Fruit fly (Drosophila melanogaster) whole organism, embryonic: ENCODE data around the gene CG1273.

Experiments used
- ATbp ChIP-seq: fragments of 200-800 bp; sonication (Bioruptor generic); optimal IDR thresholded peaks from 2 replicates; lab custom pipeline; 2017; ENCODE audit warnings: missing biosample characterization, mild to moderate bottlenecking, missing genetic modification characterization, missing genetic modification reagents
- Aef1 ChIP-seq: fragments of 200-800 bp; sonication (Bioruptor generic); IDR thresholded peaks from 3 replicates; pipeline ENCODE4 v1.3.6; 2022; ENCODE audit warnings: missing biosample characterization, missing genetic modification characterization
- Bgb ChIP-seq: fragments of 200-800 bp; sonication (Bioruptor generic); IDR thresholded peaks from 2 replicates; pipeline ENCODE4 v1.3.6; 2022; ENCODE audit warnings: missing biosample characterization, missing genetic modification characterization; ENCODE audit not compliant: partially characterized antibody
- CG12155 ChIP-seq: fragments of 200-800 bp; sonication (Bioruptor generic); optimal IDR thresholded peaks from 3 replicates; lab custom pipeline; 2016; ENCODE audit warnings: missing biosample characterization, missing genetic modification characterization
- CG12299 ChIP-seq: fragments of 200-800 bp; sonication (Bioruptor generic); optimal IDR thresholded peaks from 2 replicates; lab custom pipeline; 2018; ENCODE audit warnings: missing biosample characterization, mild to moderate bottlenecking, missing genetic modification characterization
- CG12391 ChIP-seq: fragments of 200-800 bp; sonication (Bioruptor generic); optimal IDR thresholded peaks from 3 replicates; lab custom pipeline; 2018; ENCODE audit warnings: missing biosample characterization, mild to moderate bottlenecking, missing genetic modification characterization, moderate library complexity
- CG13123 ChIP-seq: fragments of 200-800 bp; sonication (Bioruptor generic); optimal IDR thresholded peaks from 2 replicates; lab custom pipeline; 2016; ENCODE audit warnings: missing biosample characterization, missing genetic modification characterization
- CG13287 ChIP-seq: fragments of 200-800 bp; sonication (Bioruptor generic); IDR thresholded peaks from 2 replicates; pipeline ENCODE4 v1.3.6; 2022; ENCODE audit warnings: missing biosample characterization, missing genetic modification characterization; ENCODE audit not compliant: partially characterized antibody
- CG14441 ChIP-seq: fragments of 200-800 bp; sonication (Bioruptor generic); IDR thresholded peaks from 2 replicates; pipeline ENCODE4 v1.3.6; 2022; ENCODE audit warnings: missing biosample characterization, missing genetic modification characterization
- CG14710 ChIP-seq: fragments of 200-800 bp; sonication (Bioruptor generic); optimal IDR thresholded peaks from 3 replicates; lab custom pipeline; 2019; ENCODE audit warnings: missing biosample characterization, mild to moderate bottlenecking, missing genetic modification characterization, moderate library complexity
- CG1603 ChIP-seq: fragments of 200-800 bp; sonication (Bioruptor generic); optimal IDR thresholded peaks from 2 replicates; lab custom pipeline; 2019; ENCODE audit warnings: missing biosample characterization, mild to moderate bottlenecking, missing genetic modification characterization, moderate library complexity
- CG18619 ChIP-seq: fragments of 200-800 bp; sonication (Bioruptor generic); optimal IDR thresholded peaks from 3 replicates; lab custom pipeline; 2017; ENCODE audit warnings: missing biosample characterization, mild to moderate bottlenecking, missing genetic modification characterization
- CG30403 ChIP-seq: fragments of 200-800 bp; sonication (Bioruptor generic); optimal IDR thresholded peaks from 3 replicates; lab custom pipeline; 2016; ENCODE audit warnings: missing biosample characterization, missing genetic modification characterization
- CG33213 ChIP-seq: fragments of 200-800 bp; sonication (Bioruptor generic); optimal IDR thresholded peaks from 3 replicates; lab custom pipeline; 2016; ENCODE audit warnings: missing biosample characterization, missing genetic modification characterization
- CG6272 ChIP-seq: fragments of 200-800 bp; sonication (Bioruptor generic); IDR thresholded peaks from 2 replicates; pipeline ENCODE4 v1.3.6; 2022; ENCODE audit warnings: missing biosample characterization, missing genetic modification characterization
- CG8290 ChIP-seq, 3 experiments: fragments of 200-800 bp; sonication (Bioruptor generic); optimal IDR thresholded peaks; 2 replicates each; lab custom pipeline; 2016 to 2019; ENCODE audit warnings: missing biosample characterization in 3 of 3, missing genetic modification characterization in 3 of 3, mild to moderate bottlenecking in 2 of 3, moderate library complexity in 1 of 3
- CG8359 ChIP-seq: fragments of 200-800 bp; sonication (Bioruptor generic); optimal IDR thresholded peaks from 2 replicates; lab custom pipeline; 2017; ENCODE audit warnings: missing biosample characterization, mild to moderate bottlenecking, missing genetic modification characterization, borderline replicate concordance
- Chrac-16 ChIP-seq: fragments of 200-800 bp; sonication (Bioruptor generic); optimal IDR thresholded peaks from 3 replicates; lab custom pipeline; 2016; ENCODE audit warnings: missing biosample characterization, missing genetic modification characterization
- CkIIα-i1 ChIP-seq: fragments of 200-800 bp; sonication (Bioruptor generic); IDR thresholded peaks from 2 replicates; pipeline ENCODE4 v1.3.6; 2022; ENCODE audit warnings: missing biosample characterization, missing genetic modification characterization
- D19A ChIP-seq: fragments of 200-800 bp; optimal IDR thresholded peaks from 3 replicates; lab custom pipeline; 2019; ENCODE audit warnings: missing biosample characterization, mild to moderate bottlenecking, missing genetic modification characterization, moderate library complexity
- Dbx ChIP-seq: fragments of 200-800 bp; sonication (Bioruptor generic); IDR thresholded peaks from 3 replicates; pipeline ENCODE4 v1.3.6; 2022; ENCODE audit warnings: missing biosample characterization, missing genetic modification characterization
- E2f2 ChIP-seq: fragments of 200-800 bp; sonication (Bioruptor generic); IDR thresholded peaks from 2 replicates; pipeline ENCODE4 v1.3.6; 2022; ENCODE audit warnings: missing biosample characterization, missing genetic modification characterization
- Lim3 ChIP-seq: fragments of 200-800 bp; sonication (Bioruptor generic); IDR thresholded peaks from 2 replicates; pipeline ENCODE4 v1.3.6; 2022; ENCODE audit warnings: missing biosample characterization, missing genetic modification characterization
- MESR4 ChIP-seq: fragments of 200-800 bp; sonication (Bioruptor generic); optimal IDR thresholded peaks from 2 replicates; lab custom pipeline; 2018; ENCODE audit warnings: missing biosample characterization, mild to moderate bottlenecking, missing genetic modification characterization, moderate library complexity
- Opbp ChIP-seq: fragments of 200-800 bp; sonication (Bioruptor generic); IDR thresholded peaks from 3 replicates; pipeline ENCODE4 v1.3.6; 2022; ENCODE audit warnings: missing biosample characterization, missing genetic modification characterization; ENCODE audit not compliant: partially characterized antibody
- Xrp1 ChIP-seq: fragments of 200-800 bp; sonication (Bioruptor generic); IDR thresholded peaks from 2 replicates; pipeline ENCODE4 v1.3.6; 2022; ENCODE audit warnings: missing biosample characterization, missing genetic modification characterization
- al ChIP-seq: fragments of 200-800 bp; sonication (Bioruptor generic); IDR thresholded peaks from 2 replicates; pipeline ENCODE4 v1.3.6; 2022; ENCODE audit warnings: missing biosample characterization, missing genetic modification characterization
- bbx ChIP-seq: fragments of 200-800 bp; sonication (Bioruptor generic); IDR thresholded peaks from 2 replicates; pipeline ENCODE4 v1.3.6; 2022; ENCODE audit warnings: missing biosample characterization, missing genetic modification characterization; ENCODE audit not compliant: partially characterized antibody
- bcd ChIP-seq: fragments of 200-800 bp; sonication (Bioruptor generic); optimal IDR thresholded peaks from 2 replicates; lab custom pipeline; 2017; ENCODE audit warnings: missing biosample characterization, mild to moderate bottlenecking, missing genetic modification characterization
- bsh ChIP-seq, 2 experiments: fragments of 200-800 bp; sonication (Bioruptor generic); optimal IDR thresholded peaks; 2 replicates each; lab custom pipeline; 2017 to 2018; ENCODE audit warnings: mild to moderate bottlenecking in 2 of 2, missing biosample characterization in 2 of 2, missing genetic modification characterization in 2 of 2, moderate library complexity in 1 of 2
- cas ChIP-seq: fragments of 200-800 bp; sonication (Bioruptor generic); IDR thresholded peaks from 2 replicates; pipeline ENCODE4 v1.3.6; 2022; ENCODE audit warnings: missing biosample characterization, missing genetic modification characterization
- chm ChIP-seq: fragments of 200-800 bp; sonication (Bioruptor generic); IDR thresholded peaks from 2 replicates; pipeline ENCODE4 v1.3.6; 2022; ENCODE audit warnings: missing biosample characterization, missing genetic modification characterization
- crp ChIP-seq, 2 experiments: fragments of 200-800 bp; sonication (Bioruptor generic); optimal IDR thresholded peaks; 2 replicates in 1 of 2; 3 replicates in 1 of 2; lab custom pipeline; 2017; ENCODE audit warnings: missing biosample characterization in 2 of 2, missing genetic modification characterization in 2 of 2, mild to moderate bottlenecking in 1 of 2, moderate library complexity in 1 of 2
- dmrt99B ChIP-seq: fragments of 200-800 bp; sonication (Bioruptor generic); optimal IDR thresholded peaks from 2 replicates; lab custom pipeline; 2018; ENCODE audit warnings: missing biosample characterization, mild to moderate bottlenecking, missing genetic modification characterization, moderate library complexity
- fd96Cb ChIP-seq: fragments of 200-800 bp; sonication (Bioruptor generic); optimal IDR thresholded peaks from 2 replicates; lab custom pipeline; 2018; ENCODE audit warnings: missing biosample characterization, mild to moderate bottlenecking, missing genetic modification characterization, moderate library complexity
- gfzf ChIP-seq: fragments of 200-800 bp; sonication (Bioruptor generic); optimal IDR thresholded peaks from 2 replicates; lab custom pipeline; 2016; ENCODE audit warnings: missing biosample characterization, mild to moderate bottlenecking, missing genetic modification characterization, moderate library complexity
- gsb ChIP-seq: fragments of 200-800 bp; sonication (Bioruptor generic); IDR thresholded peaks from 2 replicates; pipeline ENCODE4 v1.3.6; 2022; ENCODE audit warnings: missing biosample characterization, missing genetic modification characterization
- jing ChIP-seq: fragments of 200-800 bp; sonication (Bioruptor generic); optimal IDR thresholded peaks from 2 replicates; lab custom pipeline; 2018; ENCODE audit warnings: missing biosample characterization, mild to moderate bottlenecking, missing genetic modification characterization
- lmd ChIP-seq: fragments of 200-800 bp; sonication (Bioruptor generic); IDR thresholded peaks from 2 replicates; pipeline ENCODE4 v1.3.6; 2022; ENCODE audit warnings: missing biosample characterization, missing genetic modification characterization
- nerfin-1 ChIP-seq: fragments of 200-800 bp; sonication (Bioruptor generic); optimal IDR thresholded peaks from 3 replicates; lab custom pipeline; 2019; ENCODE audit warnings: missing biosample characterization, mild to moderate bottlenecking, missing genetic modification characterization, moderate library complexity
- pan ChIP-seq, 4 experiments: fragments of >200 bp in 3 of 4; fragments of 200-800 bp in 1 of 4; sonication (Bioruptor generic) in 1 of 4; optimal IDR thresholded peaks in 3 of 4; IDR thresholded peaks in 1 of 4; 2 replicates each; pipeline versions ENCODE4 v1.3.6 to Lab custom; 2017 to 2022; ENCODE audit warnings: missing biosample characterization in 2 of 4, missing genetic modification characterization in 2 of 4, mixed read lengths in 1 of 4
- prd ChIP-seq, 3 experiments: fragments of >200 bp in 2 of 3; fragments of 200-800 bp in 1 of 3; sonication (Bioruptor generic) in 1 of 3; optimal IDR thresholded peaks in 2 of 3; IDR thresholded peaks in 1 of 3; 2 replicates in 2 of 3; 3 replicates in 1 of 3; pipeline versions ENCODE4 v1.3.6 to Lab custom; 2017 to 2022; ENCODE audit warnings: missing biosample characterization in 1 of 3, missing genetic modification characterization in 1 of 3
- psq ChIP-seq: fragments of 200-800 bp; sonication (Bioruptor generic); optimal IDR thresholded peaks from 2 replicates; lab custom pipeline; 2017; ENCODE audit warnings: missing biosample characterization, missing genetic modification characterization
- row ChIP-seq: fragments of 200-800 bp; sonication (Bioruptor generic); IDR thresholded peaks from 3 replicates; pipeline ENCODE4 v1.3.6; 2022; ENCODE audit warnings: missing biosample characterization, missing genetic modification characterization
- so ChIP-seq: fragments of 200-800 bp; sonication (Bioruptor generic); IDR thresholded peaks from 3 replicates; pipeline ENCODE4 v1.3.6; 2022; ENCODE audit warnings: missing biosample characterization, missing genetic modification characterization
- tgo ChIP-seq: fragments of 200-800 bp; sonication (Bioruptor generic); IDR thresholded peaks from 3 replicates; pipeline ENCODE4 v1.3.6; 2022; ENCODE audit warnings: missing biosample characterization, missing genetic modification characterization
- tin ChIP-seq: fragments of 200-800 bp; sonication (Bioruptor generic); optimal IDR thresholded peaks from 3 replicates; lab custom pipeline; 2016; ENCODE audit warnings: missing biosample characterization, missing genetic modification characterization
- toy ChIP-seq: fragments of 200-800 bp; sonication (Bioruptor generic); IDR thresholded peaks from 2 replicates; pipeline ENCODE4 v1.3.6; 2022; ENCODE audit warnings: missing biosample characterization, missing genetic modification characterization

CG1273 gene

DNA sequence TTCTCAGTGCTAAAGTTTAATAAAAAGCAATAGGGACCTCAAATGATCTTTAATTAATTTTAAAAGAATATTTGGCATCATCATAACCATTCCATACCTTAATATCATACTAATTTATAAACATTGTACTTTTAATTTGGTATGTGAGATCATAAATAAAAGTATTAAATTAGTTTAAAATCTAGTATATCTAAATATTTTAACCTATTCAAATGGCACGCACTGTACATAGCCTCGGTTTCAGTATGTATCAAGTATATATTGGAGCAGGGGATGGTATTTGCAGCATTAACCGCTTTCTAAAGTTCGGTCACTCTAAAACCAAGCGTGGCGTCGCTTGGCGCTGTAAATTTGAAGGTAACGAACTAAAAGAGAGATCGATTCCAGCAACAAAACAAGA is 21.1 kb upstream of the CG1273 start, which contains the start of gene pav (continued):
- TF ChIP-seq pan (optimal IDR thresholded peaks at IDR 0.05; lab: Kevin White, UChicago) (no peak), pan (GFP tag; optimal IDR thresholded peaks at IDR 0.05 in 1 of 2, IDR thresholded peaks at IDR 0.05 in 1 of 2) (peak in 1 of 2 experiments; percentile 46), MESR4 (peak; percentile 46), fd96Cb (peak; percentile 44), gfzf (peak; percentile 83), Bgb (GFP tag; lab: Robert Waterston, UW) (no peak), CG33213 (GFP tag; lab: Kevin White, UChicago) (no peak), Aef1 (no peak), CkIIα-i1 (no peak), dmrt99B (tag; lab: Kevin White, UChicago) (no peak), crp (GFP tag; optimal IDR thresholded peaks at IDR 0.05; lab: Kevin White, UChicago) (peak in 1 of 2 experiments; percentile 0), bcd (GFP tag; lab: Kevin White, UChicago) (no peak), so (peak; percentile 47; the same call in 1 of the 3 replicates), toy (no peak), D19A (tag; lab: Kevin White, UChicago) (peak; percentile 61), CG13287 (GFP tag; lab: Robert Waterston, UW) (no peak; the same call in 1 of the 2 replicates), CG8359 (GFP tag; lab: Kevin White, UChicago) (no peak), Xrp1 (peak; percentile 59; the same call in 1 of the 2 replicates), CG14710 (tag; lab: Kevin White, UChicago) (peak; percentile 65), CG13123 (GFP tag; lab: Kevin White, UChicago) (no peak), al (GFP tag; lab: Robert Waterston, UW) (0 out of 2 replicates have a peak, but pooled peaks have one; percentile 26), Chrac-16 (peak; percentile 14), E2f2 (GFP tag; lab: Robert Waterston, UW) (peak; percentile 93), bbx (GFP tag; lab: Robert Waterston, UW) (no peak), chm (no peak), CG1603 (tag; lab: Kevin White, UChicago) (no peak), Lim3 (GFP tag; lab: Robert Waterston, UW) (no peak), cas (GFP tag; lab: Robert Waterston, UW) (peak; percentile 29; the same call in 1 of the 2 replicates), row (GFP tag; lab: Robert Waterston, UW) (peak; percentile 82), bsh (GFP tag; optimal IDR thresholded peaks at IDR 0.05; lab: Kevin White, UChicago) (peak in 1 of 2 experiments; percentile 41), CG12155 (GFP tag; lab: Kevin White, UChicago) (peak; percentile 19), lmd (GFP tag; lab: Robert Waterston, UW) (peak; percentile 58), CG8290 (GFP tag; optimal IDR thresholded peaks at IDR 0.05; lab: Kevin White, UChicago) (no peak), CG8290 (tag; optimal IDR thresholded peaks at IDR 0.05; lab: Kevin White, UChicago) (no peak), gsb (no peak), prd (optimal IDR thresholded peaks at IDR 0.05; lab: Kevin White, UChicago) (no peak), prd (GFP tag; IDR thresholded peaks at IDR 0.05; lab: Robert Waterston, UW) (peak; percentile 67), CG12299 (tag; lab: Kevin White, UChicago) (peak; percentile 6), jing (no peak), CG18619 (GFP tag; lab: Kevin White, UChicago) (no peak), Dbx (GFP tag; lab: Robert Waterston, UW) (peak; percentile 35; the same call in 1 of the 3 replicates), CG14441 (GFP tag; lab: Robert Waterston, UW) (peak; percentile 55), nerfin-1 (peak; percentile 44), CG12391 (tag; lab: Kevin White, UChicago) (peak; percentile 73), ATbp (GFP tag; lab: Kevin White, UChicago) (no peak), CG30403 (peak; percentile 54), tgo (GFP tag; lab: Robert Waterston, UW) (peak; percentile 30; the same call in 1 of the 3 replicates), psq (no peak), Opbp (GFP tag; lab: Robert Waterston, UW) (0 out of 3 replicates have a peak, but pooled peaks have one; percentile 6), tin (GFP tag; lab: Kevin White, UChicago) (peak; percentile 28), CG6272 (GFP tag; lab: Robert Waterston, UW) (no peak)
